Fruit fly (Drosophila melanogaster): ENCODE measurements around the gene Ir7b.

DNA sequence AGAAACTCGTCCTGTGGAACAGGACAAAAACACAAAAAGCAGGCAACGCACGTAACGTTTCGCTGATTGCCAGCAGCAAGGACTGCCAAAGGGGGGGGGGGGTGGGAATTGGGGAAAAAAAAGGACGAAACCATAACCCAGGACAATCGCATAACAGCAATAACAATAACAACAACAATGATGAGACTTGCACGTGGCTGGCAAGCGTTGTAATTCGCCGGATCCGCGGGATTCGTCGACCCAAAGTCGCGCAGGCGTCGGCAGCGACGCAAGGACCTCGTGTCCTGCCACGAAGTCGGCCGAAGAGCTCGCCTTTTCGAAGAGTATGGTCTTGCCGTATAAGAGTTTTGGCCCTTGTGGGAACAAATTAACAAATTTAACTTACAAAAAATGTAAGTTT lies 41.5 kb downstream of the Ir7b start:
- TF ChIP-seq fd64A (GFP tag; optimal IDR thresholded peaks at IDR 0.05): no peak
- TF ChIP-seq gfzf (GFP tag; optimal IDR thresholded peaks at IDR 0.05): no peak
- TF ChIP-seq bigmax (GFP tag; optimal IDR thresholded peaks at IDR 0.05): no peak
- TF ChIP-seq CG4820 (GFP tag; optimal IDR thresholded peaks at IDR 0.05): no peak
- no peak for TF ChIP-seq dan (GFP tag; IDR thresholded peaks at IDR 0.05)
- TF ChIP-seq dimm (GFP tag; IDR thresholded peaks at IDR 0.05): no peak
- TF ChIP-seq fd3F (GFP tag; optimal IDR thresholded peaks at IDR 0.05): no peak
- TF ChIP-seq CG33557 (GFP tag; optimal IDR thresholded peaks at IDR 0.05): no peak
- TF ChIP-seq CG18011 (GFP tag; optimal IDR thresholded peaks at IDR 0.05): no peak
- TF ChIP-seq inv (GFP tag; IDR thresholded peaks at IDR 0.05; ENCODE audit: partially characterized antibody): no peak

All from whole organism, embryonic.